Fruit fly (Drosophila melanogaster): ENCODE results near the gene CG32563.

- TF ChIP-seq Crg-1 (GFP tag; optimal IDR thresholded peaks at IDR 0.05) (no peak), CG12768 (GFP tag; optimal IDR thresholded peaks at IDR 0.05) (no peak), kay (GFP tag; ENCODE audit: borderline replicate concordance) (no peak), ovo (GFP tag; optimal IDR thresholded peaks at IDR 0.05) (no peak), Hr96 (GFP tag; optimal IDR thresholded peaks at IDR 0.05) (no peak), cic (GFP tag; optimal IDR thresholded peaks at IDR 0.05) (no peak), Clk (GFP tag; optimal IDR thresholded peaks at IDR 0.05) (no peak), CG33017 (tag; optimal IDR thresholded peaks at IDR 0.05) (no peak), tj (GFP tag; optimal IDR thresholded peaks at IDR 0.05) (no peak), toe (GFP tag; optimal IDR thresholded peaks at IDR 0.05) (no peak), bab1 (GFP tag; optimal IDR thresholded peaks at IDR 0.05) (no peak), pad (GFP tag; optimal IDR thresholded peaks at IDR 0.05) (no peak), CG5204 (GFP tag; optimal IDR thresholded peaks at IDR 0.05) (no peak)
Measured at dm6 chrX:17249326-17249725, 41.1 kb downstream of the CG32563 start, which contains the start of gene CG8675.
